Worm (Caenorhabditis elegans) whole organism, L4 larva: ENCODE measurements around the gene F22F7.4.

Experiments used
- D1046.2 ChIP-seq: fragments of 200-800 bp; sonication (Bioruptor generic); IDR thresholded peaks from 2 replicates; pipeline ENCODE4 v1.3.6; 2022; ENCODE audit warnings: missing genetic modification characterization, missing compliant biosample characterization
- F26F4.8 ChIP-seq: fragments of 200-800 bp; sonication (Bioruptor generic); conservative IDR thresholded peaks from 2 replicates; pipeline ENCODE4 v1.3.6; 2022; ENCODE audit warnings: missing genetic modification characterization, missing compliant biosample characterization
- F49E8.2 ChIP-seq: sonication (generic microtip); optimal IDR thresholded peaks from 2 replicates; lab custom pipeline; 2016; ENCODE audit warnings: missing compliant biosample characterization, mild to moderate bottlenecking, missing genetic modification characterization, borderline replicate concordance
- R02D3.7 ChIP-seq: fragments of 150-350 bp; sonication (generic microtip); optimal IDR thresholded peaks from 3 replicates; lab custom pipeline; 2014; ENCODE audit warnings: missing biosample characterization, missing genetic modification characterization
- T26A8.4 ChIP-seq: fragments of 200-800 bp; sonication (Bioruptor generic); IDR thresholded peaks from 2 replicates; pipeline ENCODE4 v1.3.6; 2022; ENCODE audit warnings: missing genetic modification characterization, missing compliant biosample characterization
- Y75B8A.6 ChIP-seq: fragments of 200-800 bp; sonication (Bioruptor generic); IDR thresholded peaks from 2 replicates; pipeline ENCODE4 v1.3.6; 2022; ENCODE audit warnings: missing genetic modification reagents, missing genetic modification characterization, missing compliant biosample characterization
- ZK546.5 ChIP-seq, 2 experiments: sonication (generic microtip); optimal IDR thresholded peaks; 2 replicates each; lab custom pipeline; 2017; ENCODE audit warnings: missing biosample characterization in 2 of 2, missing genetic modification characterization in 2 of 2
- ama-1 ChIP-seq: fragments of 150-350 bp; optimal IDR thresholded peaks from 2 replicates; lab custom pipeline; 2014; ENCODE audit warnings: inconsistent platforms, mixed read lengths
- ceh-82 ChIP-seq: sonication (generic microtip); optimal IDR thresholded peaks from 2 replicates; lab custom pipeline; 2017; ENCODE audit warnings: missing biosample characterization, missing genetic modification characterization
- daf-16 ChIP-seq, 3 experiments: sonication (generic microtip); optimal IDR thresholded peaks; 2 replicates each; lab custom pipeline; 2016 to 2017; ENCODE audit warnings: missing genetic modification characterization in 3 of 3, missing genetic modification reagents in 3 of 3, mild to moderate bottlenecking in 2 of 3, missing compliant biosample characterization in 2 of 3, missing biosample characterization in 1 of 3, moderate library complexity in 1 of 3
- daf-19 ChIP-seq: fragments of 200-800 bp; sonication (Bioruptor generic); conservative IDR thresholded peaks from 2 replicates; pipeline ENCODE4 v1.3.6; 2022; ENCODE audit warnings: missing genetic modification characterization, missing compliant biosample characterization
- dmd-6 ChIP-seq: fragments of 200-800 bp; sonication (Bioruptor generic); IDR thresholded peaks from 2 replicates; pipeline ENCODE4 v1.3.6; 2022; ENCODE audit warnings: missing genetic modification reagents, missing genetic modification characterization, missing compliant biosample characterization
- dmd-8 ChIP-seq: fragments of 200-800 bp; sonication (Bioruptor generic); IDR thresholded peaks from 2 replicates; pipeline ENCODE4 v1.3.6; 2022; ENCODE audit warnings: missing genetic modification characterization, missing compliant biosample characterization
- dve-1 ChIP-seq: sonication (generic microtip); optimal IDR thresholded peaks from 2 replicates; lab custom pipeline; 2017; ENCODE audit warnings: antibody characterized with exemption, mild to moderate bottlenecking, missing genetic modification characterization, missing compliant biosample characterization; ENCODE audit not compliant: insufficient read depth
- fkh-10 ChIP-seq: fragments of 150-350 bp; optimal IDR thresholded peaks from 2 replicates; lab custom pipeline; 2014; ENCODE audit warnings: missing biosample characterization, missing genetic modification reagents, missing genetic modification characterization
- fos-1 ChIP-seq: fragments of 150-350 bp; optimal IDR thresholded peaks from 2 replicates; lab custom pipeline; 2014; ENCODE audit warnings: missing biosample characterization, missing genetic modification characterization
- hif-1 ChIP-seq, 2 experiments: sonication (generic microtip); optimal IDR thresholded peaks; 2 replicates each; lab custom pipeline; 2016 to 2017; ENCODE audit warnings: missing compliant biosample characterization in 2 of 2, missing genetic modification characterization in 2 of 2, missing genetic modification reagents in 2 of 2, missing genotype in 2 of 2, mild to moderate bottlenecking in 1 of 2
- hlh-11 ChIP-seq: fragments of 200-800 bp; sonication (Bioruptor generic); optimal IDR thresholded peaks from 2 replicates; lab custom pipeline; 2018; ENCODE audit warnings: mild to moderate bottlenecking, missing genetic modification characterization, missing compliant biosample characterization
- hmg-1.1 ChIP-seq: fragments of 200-800 bp; sonication (Bioruptor generic); IDR thresholded peaks from 2 replicates; pipeline ENCODE4 v1.3.6; 2022; ENCODE audit warnings: missing genetic modification reagents, missing genetic modification characterization, missing compliant biosample characterization
- lim-7 ChIP-seq: fragments of 200-800 bp; sonication (Bioruptor generic); IDR thresholded peaks from 2 replicates; pipeline ENCODE4 v1.3.6; 2022; ENCODE audit warnings: missing genetic modification characterization, missing compliant biosample characterization
- lin-29 ChIP-seq: fragments of 200-800 bp; sonication (Bioruptor generic); IDR thresholded peaks from 2 replicates; pipeline ENCODE4 v1.3.6; 2022; ENCODE audit warnings: missing genetic modification reagents, missing genetic modification characterization, missing compliant biosample characterization
- lir-3 ChIP-seq: sonication (generic microtip); optimal IDR thresholded peaks from 2 replicates; lab custom pipeline; 2016; ENCODE audit warnings: mild to moderate bottlenecking, missing genetic modification characterization, missing compliant biosample characterization
- lsy-2 ChIP-seq, 2 experiments: fragments of 150-350 bp in 1 of 2; sonication (generic microtip) in 1 of 2; optimal IDR thresholded peaks; 2 replicates each; lab custom pipeline; 2014 to 2017; ENCODE audit warnings: missing biosample characterization in 2 of 2, missing genetic modification characterization in 2 of 2
- madf-9 ChIP-seq: fragments of 200-800 bp; sonication (Bioruptor generic); conservative IDR thresholded peaks from 2 replicates; pipeline ENCODE4 v1.3.6; 2022; ENCODE audit warnings: missing genetic modification reagents, missing genetic modification characterization, missing compliant biosample characterization
- mxl-2 ChIP-seq: fragments of 200-800 bp; sonication (Bioruptor generic); conservative IDR thresholded peaks from 2 replicates; pipeline ENCODE4 v1.3.6; 2022; ENCODE audit warnings: missing genetic modification reagents, missing genetic modification characterization, missing compliant biosample characterization
- nhr-111 ChIP-seq: fragments of 200-800 bp; sonication (Bioruptor generic); optimal IDR thresholded peaks from 2 replicates; lab custom pipeline; 2018; ENCODE audit warnings: mild to moderate bottlenecking, missing genetic modification characterization, missing compliant biosample characterization
- nhr-237 ChIP-seq: sonication (generic microtip); optimal IDR thresholded peaks from 2 replicates; lab custom pipeline; 2017; ENCODE audit warnings: missing biosample characterization, missing genetic modification characterization
- nhr-25 ChIP-seq: sonication (generic microtip); optimal IDR thresholded peaks from 2 replicates; lab custom pipeline; 2017; ENCODE audit warnings: missing genetic modification characterization, mild to moderate bottlenecking, missing compliant biosample characterization, antibody characterized with exemption, moderate library complexity, borderline replicate concordance; ENCODE audit not compliant: insufficient read depth
- nhr-28 ChIP-seq: fragments of 150-350 bp; optimal IDR thresholded peaks from 2 replicates; lab custom pipeline; 2014; ENCODE audit warnings: missing biosample characterization, missing genetic modification characterization
- nhr-41 ChIP-seq: fragments of 200-800 bp; sonication (Bioruptor generic); IDR thresholded peaks from 2 replicates; pipeline ENCODE4 v1.3.6; 2022; ENCODE audit warnings: missing genetic modification reagents, missing genetic modification characterization, missing compliant biosample characterization
- nhr-76 ChIP-seq: fragments of 150-350 bp; optimal IDR thresholded peaks from 2 replicates; lab custom pipeline; 2014; ENCODE audit warnings: missing biosample characterization, missing genetic modification characterization
- nhr-77 ChIP-seq: fragments of 150-350 bp; optimal IDR thresholded peaks from 2 replicates; lab custom pipeline; 2014; ENCODE audit warnings: missing biosample characterization, missing genetic modification characterization
- pha-4 ChIP-seq, 2 experiments: fragments of 150-350 bp in 1 of 2; fragments of 200-800 bp in 1 of 2; sonication (Bioruptor generic) in 1 of 2; IDR thresholded peaks in 1 of 2; optimal IDR thresholded peaks in 1 of 2; 2 replicates each; pipeline versions ENCODE4 v1.3.6 to Lab custom; 2014 to 2022; ENCODE audit warnings: missing genetic modification characterization in 2 of 2, missing genetic modification reagents in 2 of 2, missing biosample characterization in 1 of 2, missing compliant biosample characterization in 1 of 2
- pqm-1 ChIP-seq: sonication (generic microtip); optimal IDR thresholded peaks from 2 replicates; lab custom pipeline; 2017; ENCODE audit warnings: missing biosample characterization, missing genetic modification characterization
- rbr-2 ChIP-seq: sonication (generic microtip); optimal IDR thresholded peaks from 2 replicates; lab custom pipeline; 2016; ENCODE audit warnings: missing genotype, missing genetic modification characterization, missing compliant biosample characterization
- saeg-2 ChIP-seq: fragments of 200-800 bp; sonication (Bioruptor generic); IDR thresholded peaks from 2 replicates; pipeline ENCODE4 v1.3.6; 2022; ENCODE audit warnings: missing genetic modification reagents, missing genetic modification characterization, missing compliant biosample characterization
- sdz-12 ChIP-seq: fragments of 200-800 bp; sonication (Bioruptor generic); optimal IDR thresholded peaks from 2 replicates; lab custom pipeline; 2018; ENCODE audit warnings: mild to moderate bottlenecking, missing genetic modification characterization, missing compliant biosample characterization
- snpc-1.2 ChIP-seq: fragments of 200-800 bp; sonication (Bioruptor generic); IDR thresholded peaks from 2 replicates; pipeline ENCODE4 v1.3.6; 2022; ENCODE audit warnings: missing genetic modification reagents, missing genetic modification characterization, missing compliant biosample characterization
- spr-3 ChIP-seq: fragments of 200-800 bp; sonication (Bioruptor generic); optimal IDR thresholded peaks from 2 replicates; lab custom pipeline; 2018; ENCODE audit warnings: mild to moderate bottlenecking, missing genetic modification characterization, missing compliant biosample characterization
- tag-97 ChIP-seq: fragments of 200-800 bp; sonication (Bioruptor generic); IDR thresholded peaks from 2 replicates; pipeline ENCODE4 v1.3.6; 2022; ENCODE audit warnings: missing genetic modification characterization, missing compliant biosample characterization

The F22F7.4 gene

DNA sequence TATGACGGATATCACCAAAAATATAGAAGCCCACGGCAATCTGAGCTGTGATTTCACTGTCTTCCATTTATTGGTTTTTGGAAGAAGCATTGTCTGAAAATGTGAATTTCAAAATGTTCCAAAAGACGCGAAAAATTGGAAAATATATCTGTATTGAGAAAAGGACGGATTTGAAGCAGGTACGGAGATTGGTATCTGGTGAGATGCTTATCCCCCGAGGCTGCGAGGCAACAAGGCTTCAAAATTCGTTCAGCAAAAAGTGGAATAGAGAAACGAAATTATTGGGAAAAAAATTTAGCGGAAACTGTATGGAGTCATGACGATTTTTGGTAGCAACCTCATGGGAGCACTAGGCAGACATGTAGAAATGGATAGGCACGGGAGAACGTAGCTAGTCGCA, 2.8 kb downstream of the F22F7.4 start, which contains the start of gene F36F12.1:
TSS of gene F36F12.1 (minus strand) at position 101 of the 400 bp plus-strand sequence.
- TF ChIP-seq F26F4.8 (no peak), saeg-2 (no peak), nhr-28 (tag; lab: Kevin White, UChicago) (no peak), rbr-2 (tag; lab: Kevin White, UChicago) (no peak), fos-1 (tag; lab: Kevin White, UChicago) (no peak), snpc-1.2 (GFP tag; lab: Robert Waterston, UW) (no peak), F49E8.2 (tag; lab: Kevin White, UChicago) (no peak), ZK546.5 (tag; optimal IDR thresholded peaks at IDR 0.05; lab: Kevin White, UChicago) (no peak), daf-19 (GFP tag; lab: Robert Waterston, UW) (no peak), nhr-237 (no peak), ceh-82 (no peak), lim-7 (no peak), pqm-1 (no peak), dve-1 (tag; lab: Kevin White, UChicago) (no peak)

ce11 chrV:2099040-2099439, 6.8 kb downstream of the F22F7.4 start, which contains the start of gene F36F12.7:
TSS of gene F36F12.7 (plus strand) at chrV:2099340.
- TF ChIP-seq madf-9 (GFP tag; lab: Robert Waterston, UW): no peak
- TF ChIP-seq nhr-41: no peak
- no peak for TF ChIP-seq dmd-6 (GFP tag; lab: Robert Waterston, UW)
- no peak for TF ChIP-seq dmd-8 (GFP tag; lab: Robert Waterston, UW)
- TF ChIP-seq fkh-10 (GFP tag; lab: Kevin White, UChicago): no peak
- no peak for TF ChIP-seq nhr-76 (tag; lab: Kevin White, UChicago)
- TF ChIP-seq tag-97 (GFP tag; lab: Robert Waterston, UW): no peak
- no peak for TF ChIP-seq mxl-2 (GFP tag; lab: Robert Waterston, UW)
- no peak for TF ChIP-seq spr-3
- TF ChIP-seq lin-29 (GFP tag; lab: Robert Waterston, UW): no peak
- no peak for TF ChIP-seq nhr-111 (GFP tag; lab: Kevin White, UChicago)
- TF ChIP-seq nhr-77: no peak
- no peak for TF ChIP-seq Y75B8A.6 (GFP tag; lab: Robert Waterston, UW)
- no peak for TF ChIP-seq hmg-1.1 (GFP tag; lab: Robert Waterston, UW)
- no peak for TF ChIP-seq hlh-11 (tag; lab: Kevin White, UChicago)
- TF ChIP-seq fos-1 (tag; lab: Kevin White, UChicago): no peak
- TF ChIP-seq lir-3 (tag; lab: Kevin White, UChicago): no peak
- no peak for TF ChIP-seq R02D3.7 (tag; lab: Kevin White, UChicago)

DNA sequence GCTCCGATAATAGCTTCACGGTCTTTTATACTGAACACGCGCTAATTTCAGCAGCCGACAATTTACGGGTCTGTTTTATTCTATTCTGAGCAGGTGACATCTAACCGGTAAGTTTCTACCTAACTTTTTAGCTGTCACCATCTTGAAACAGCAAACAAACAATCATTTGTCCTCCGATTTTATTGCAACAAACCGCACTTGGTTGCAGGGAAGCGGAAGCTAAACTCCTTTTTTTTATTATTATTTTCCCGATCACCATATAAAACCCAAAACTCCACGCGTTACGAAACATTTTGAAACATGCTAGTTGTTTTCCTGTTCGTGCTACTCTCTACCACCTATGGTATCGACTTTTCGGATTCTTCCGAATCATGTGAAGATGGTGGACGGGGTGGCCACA, 8.2 kb downstream of the F22F7.4 start, which contains the start of gene clec-208:
TSS of gene clec-208 (plus strand) at position 301 of the 400 bp plus-strand sequence.
- TF ChIP-seq D1046.2 (GFP tag; lab: Robert Waterston, UW) (no peak), ceh-82 (no peak), spr-3 (no peak), ama-1 (no peak), lsy-2 (tag; optimal IDR thresholded peaks at IDR 0.05; lab: Kevin White, UChicago) (no peak), sdz-12 (GFP tag; lab: Kevin White, UChicago) (no peak), nhr-25 (tag; lab: Kevin White, UChicago) (no peak), dmd-8 (GFP tag; lab: Robert Waterston, UW) (no peak), F26F4.8 (no peak), daf-16 (GFP tag; optimal IDR thresholded peaks at IDR 0.05; lab: Kevin White, UChicago) (no peak), daf-16 (tag; optimal IDR thresholded peaks at IDR 0.05; lab: Kevin White, UChicago) (no peak), snpc-1.2 (GFP tag; lab: Robert Waterston, UW) (no peak), madf-9 (GFP tag; lab: Robert Waterston, UW) (no peak), hif-1 (tag; optimal IDR thresholded peaks at IDR 0.05; lab: Kevin White, UChicago) (no peak), T26A8.4 (GFP tag; lab: Robert Waterston, UW) (no peak), pha-4 (GFP tag; IDR thresholded peaks at IDR 0.05; lab: Robert Waterston, UW) (no peak), pha-4 (tag; optimal IDR thresholded peaks at IDR 0.05; lab: Kevin White, UChicago) (no peak), F49E8.2 (tag; lab: Kevin White, UChicago) (no peak)
- TF ChIP-seq, all 104 proteins: peak for 0
